Worm (Caenorhabditis elegans): ENCODE measurements around the gene W08F4.10.

The W08F4.10 gene

ce11 chrII:574064-574463 is 16.9 kb downstream of the W08F4.10 start:
- TF ChIP-seq tbx-9 (tag; optimal IDR thresholded peaks at IDR 0.05; ENCODE audit: borderline replicate concordance) = no peak
- TF ChIP-seq ztf-28 (GFP tag; IDR thresholded peaks at IDR 0.05) = no peak
- no peak for TF ChIP-seq T26A5.8 (tag; optimal IDR thresholded peaks at IDR 0.05)

ce11 chrII:573580-573979 is 17.4 kb downstream of the W08F4.10 start:
- TF ChIP-seq aptf-2 (GFP tag; conservative IDR thresholded peaks at IDR 0.05) (0 out of 2 replicates have a peak, but pooled peaks have one; percentile 16), lag-1 (GFP tag; IDR thresholded peaks at IDR 0.05) (0 out of 2 replicates have a peak, but pooled peaks have one; percentile 26)

- no peak for TF ChIP-seq die-1 (tag; optimal IDR thresholded peaks at IDR 0.05)
- TF ChIP-seq F33H1.4 (GFP tag; IDR thresholded peaks at IDR 0.05) = no peak
Observed at ce11 chrII:572010-572409, 19.0 kb downstream of the W08F4.10 start, which contains the start of gene mlt-8. TSS of gene mlt-8 (minus strand) at chrII:572110.

- TF ChIP-seq mel-28 (tag; optimal IDR thresholded peaks at IDR 0.05; ENCODE audit: borderline replicate concordance) = no peak
- no peak for TF ChIP-seq B0035.1 (tag; optimal IDR thresholded peaks at IDR 0.05)
- no peak for TF ChIP-seq egl-18 (GFP tag; IDR thresholded peaks at IDR 0.05)
- no peak for TF ChIP-seq ceh-27 (GFP tag; optimal IDR thresholded peaks at IDR 0.05)
- TF ChIP-seq B0019.2 (GFP tag; conservative IDR thresholded peaks at IDR 0.05) = no peak
- no peak for TF ChIP-seq let-526 (GFP tag; IDR thresholded peaks at IDR 0.05)
- no peak for TF ChIP-seq tbp1 (GFP tag; optimal IDR thresholded peaks at IDR 0.05)
- TF ChIP-seq Y53G8AR.9 (GFP tag; conservative IDR thresholded peaks at IDR 0.05) = no peak
- TF ChIP-seq lin-35 (GFP tag; optimal IDR thresholded peaks at IDR 0.05) = no peak
- TF ChIP-seq die-1 (tag; optimal IDR thresholded peaks at IDR 0.05) = no peak
Observed at ce11 chrII:568776-569175, 22.2 kb downstream of the W08F4.10 start, which contains the start of gene W08F4.5. TSS of gene W08F4.5 (minus strand) at chrII:568876.

- TF ChIP-seq hrde-1 (tag; optimal IDR thresholded peaks at IDR 0.05; ENCODE audit: borderline replicate concordance) (no peak), hlh-12 (tag; optimal IDR thresholded peaks at IDR 0.05) (no peak), B0336.3 (GFP tag; IDR thresholded peaks at IDR 0.05) (no peak)
Observed at ce11 chrII:556185-556584, 34.8 kb downstream of the W08F4.10 start, which contains the start of the genes C09E8.1 and C09E8.6. TSS of gene C09E8.1 (plus strand) at chrII:556485. TSS of gene C09E8.6 (plus strand) at chrII:556497.

- TF ChIP-seq nhr-90 (tag; optimal IDR thresholded peaks at IDR 0.05) (no peak), let-526 (GFP tag; IDR thresholded peaks at IDR 0.05) (no peak), xnd-1 (tag; optimal IDR thresholded peaks at IDR 0.05) (no peak), hmg-1.2 (GFP tag; IDR thresholded peaks at IDR 0.05) (peak; percentile 43; the same call in 1 of the 2 replicates), Y53F4B.3 (GFP tag; IDR thresholded peaks at IDR 0.05) (no peak), nhr-120 (GFP tag; IDR thresholded peaks at IDR 0.05) (no peak), B0019.2 (GFP tag; conservative IDR thresholded peaks at IDR 0.05) (no peak), nhr-80 (tag; optimal IDR thresholded peaks at IDR 0.05) (no peak), Y95B8A.8 (GFP tag; IDR thresholded peaks at IDR 0.05) (no peak)
Observed at ce11 chrII:555371-555770, 35.6 kb downstream of the W08F4.10 start.

ce11 chrII:551245-551904 is 39.6 kb downstream of the W08F4.10 start, which contains the start of gene lips-7:
TSS of gene lips-7 (plus strand) at chrII:551854.
- peak; percentile 73 for TF ChIP-seq zfh-2 (GFP tag; conservative IDR thresholded peaks at IDR 0.05)
- TF ChIP-seq rcor-1 (GFP tag; IDR thresholded peaks at IDR 0.05) = no peak
- TF ChIP-seq nfya-1 (tag; optimal IDR thresholded peaks at IDR 0.05; ENCODE audit: borderline replicate concordance, insufficient read depth) = peak; percentile 39

Data from whole organism, young adult.